Worm (Caenorhabditis elegans): ENCODE results near the gene F13D12.10.

ce11 chrII:11765506-11766152 is 52.0 kb downstream of the F13D12.10 start:
- TF ChIP-seq tag-97 (GFP tag; IDR thresholded peaks at IDR 0.05) (no peak), arid-1 (GFP tag; conservative IDR thresholded peaks at IDR 0.05) (no peak), aly-2 (tag; optimal IDR thresholded peaks at IDR 0.05) (no peak), rbr-2 (tag; optimal IDR thresholded peaks at IDR 0.05) (no peak), attf-4 (tag; optimal IDR thresholded peaks at IDR 0.05) (no peak)
